Worm (Caenorhabditis elegans): ENCODE results near the gene tag-123.
A peak's percentile ranks its signal among the peaks of the same experiment; 100 is the strongest.

The tag-123 gene

ce11 chrX:8457314-8457713 lies 35.5 kb upstream of the tag-123 start, which contains the start of gene F16F9.3 (continued):
- TF ChIP-seq ceh-32 (tag; optimal IDR thresholded peaks at IDR 0.05; ENCODE audit: poor library complexity) (no peak), lin-13 (GFP tag; optimal IDR thresholded peaks at IDR 0.05) (no peak), skn-1 (tag; optimal IDR thresholded peaks at IDR 0.05) (no peak), F26F4.8 (GFP tag; conservative IDR thresholded peaks at IDR 0.05) (no peak)

DNA sequence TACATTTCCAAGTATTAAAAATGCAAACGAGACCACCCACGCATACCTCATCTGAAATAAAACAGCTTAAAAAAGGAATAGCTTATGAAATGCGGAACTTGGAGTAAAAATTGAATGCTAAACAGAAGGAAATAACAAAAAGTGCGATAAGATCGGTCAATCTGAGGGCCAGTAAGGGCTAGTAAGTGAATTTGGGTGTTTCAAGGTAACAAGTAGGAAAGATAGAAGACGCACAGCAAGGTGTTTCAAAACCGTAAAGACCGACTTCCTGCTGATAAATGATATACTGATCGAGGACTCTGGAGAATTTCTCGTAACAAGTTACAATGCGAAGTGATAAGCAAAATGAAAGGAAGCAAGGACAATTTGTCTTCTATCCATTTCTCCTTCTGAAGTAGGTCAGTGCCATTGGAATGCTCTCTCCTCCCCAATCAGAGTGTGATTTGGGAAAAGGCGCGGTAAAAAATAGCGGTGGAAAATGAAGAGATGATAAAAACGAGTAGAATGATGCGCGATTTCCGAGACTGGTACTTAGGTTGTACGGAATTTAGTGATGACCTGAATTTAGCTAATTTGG lies 33.8 kb upstream of the tag-123 start, which contains the start of gene dpy-6:
Gene dpy-6, minus strand, starts transcription at position 51 of the 577 bp plus-strand sequence.
- peak; percentile 8 for TF ChIP-seq nhr-28 (tag; optimal IDR thresholded peaks at IDR 0.05)
- TF ChIP-seq fkh-10 (GFP tag; optimal IDR thresholded peaks at IDR 0.05): no peak
- TF ChIP-seq ceh-62 (tag; optimal IDR thresholded peaks at IDR 0.05): no peak
- TF ChIP-seq Y48G9A.11 (GFP tag; IDR thresholded peaks at IDR 0.05): no peak
- no peak for TF ChIP-seq nhr-48 (tag; optimal IDR thresholded peaks at IDR 0.05)
- peak in 1 of 2 experiments; percentile 29 for TF ChIP-seq unc-62 (GFP tag; optimal IDR thresholded peaks at IDR 0.05 in 1 of 2)
- TF ChIP-seq unc-62 (tag; optimal IDR thresholded peaks at IDR 0.05): no peak
- TF ChIP-seq zfp-3 (GFP tag; conservative IDR thresholded peaks at IDR 0.05): no peak
- no peak for TF ChIP-seq R02D3.7 (tag; optimal IDR thresholded peaks at IDR 0.05)
- TF ChIP-seq daf-19 (GFP tag; conservative IDR thresholded peaks at IDR 0.05): no peak

- TF ChIP-seq ZK546.5 (tag; optimal IDR thresholded peaks at IDR 0.05) (no peak), pha-4 (GFP tag; IDR thresholded peaks at IDR 0.05) (no peak), pha-4 (tag; optimal IDR thresholded peaks at IDR 0.05) (no peak), vab-7 (GFP tag; IDR thresholded peaks at IDR 0.05) (no peak), nhr-11 (tag; optimal IDR thresholded peaks at IDR 0.05) (no peak), unc-62 (GFP tag; optimal IDR thresholded peaks at IDR 0.05 in 1 of 2) (peak in 1 of 2 experiments; percentile 57), unc-62 (tag; optimal IDR thresholded peaks at IDR 0.05) (no peak), lin-39 (tag; optimal IDR thresholded peaks at IDR 0.05) (no peak), F44E2.7 (GFP tag; IDR thresholded peaks at IDR 0.05) (no peak), tag-97 (GFP tag; IDR thresholded peaks at IDR 0.05) (no peak)
Measured at ce11 chrX:8446108-8446507, 24.3 kb upstream of the tag-123 start, which contains the start of gene F16F9.1. Gene F16F9.1, plus strand, starts transcription at chrX:8446408.

DNA sequence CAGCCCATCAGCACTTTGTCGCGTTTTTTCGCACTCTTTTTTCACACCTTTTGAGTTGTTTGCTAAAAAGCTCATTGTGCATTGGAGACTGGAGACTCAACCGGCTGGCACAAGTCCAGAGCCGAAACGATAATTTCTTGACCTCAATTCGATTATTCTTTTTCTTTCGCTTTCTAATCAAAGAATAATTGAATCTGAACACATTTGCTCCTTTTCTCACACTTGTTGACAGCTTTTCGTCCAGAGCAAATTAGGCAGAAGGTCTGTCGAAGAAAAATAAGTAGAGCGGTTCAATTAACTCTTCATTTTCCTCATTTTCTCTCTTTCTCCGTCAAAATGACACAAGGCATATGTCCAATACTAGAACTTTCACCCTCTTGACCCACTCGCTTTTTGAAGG lies 23.1 kb upstream of the tag-123 start:
- TF ChIP-seq nhr-41 (GFP tag; IDR thresholded peaks at IDR 0.05) (no peak), unc-62 (GFP tag; optimal IDR thresholded peaks at IDR 0.05 in 1 of 2) (peak in 1 of 2 experiments; percentile 63), unc-62 (tag; optimal IDR thresholded peaks at IDR 0.05) (no peak)

- TF ChIP-seq nhr-28 (tag; optimal IDR thresholded peaks at IDR 0.05): peak; percentile 47
- no peak for TF ChIP-seq snpc-1.2 (GFP tag; IDR thresholded peaks at IDR 0.05)
- peak; percentile 45 for TF ChIP-seq nhr-48 (tag; optimal IDR thresholded peaks at IDR 0.05)
- no peak for TF ChIP-seq mdt-29 (GFP tag; IDR thresholded peaks at IDR 0.05)
- peak in 1 of 2 experiments; percentile 69 for TF ChIP-seq daf-16 (GFP tag; optimal IDR thresholded peaks at IDR 0.05)
- peak; percentile 61 for TF ChIP-seq daf-16 (tag; optimal IDR thresholded peaks at IDR 0.05)
- peak; percentile 53 for TF ChIP-seq dve-1 (tag; optimal IDR thresholded peaks at IDR 0.05; ENCODE audit: insufficient read depth)
- no peak for TF ChIP-seq nhr-76 (tag; optimal IDR thresholded peaks at IDR 0.05)
- TF ChIP-seq mxl-3 (GFP tag; optimal IDR thresholded peaks at IDR 0.05): peak; percentile 14
- TF ChIP-seq dmd-6 (GFP tag; IDR thresholded peaks at IDR 0.05): peak; percentile 75
- TF ChIP-seq hlh-11 (tag; optimal IDR thresholded peaks at IDR 0.05): peak; percentile 75
- TF ChIP-seq fkh-10 (GFP tag; optimal IDR thresholded peaks at IDR 0.05): no peak
- TF ChIP-seq php-3 (GFP tag; IDR thresholded peaks at IDR 0.05): 0 out of 2 replicates have a peak, but pooled peaks have one; percentile 37
- peak; percentile 72 for TF ChIP-seq hlh-30 (tag; optimal IDR thresholded peaks at IDR 0.05; ENCODE audit: insufficient read depth)
- peak in 1 of 2 experiments; percentile 13 for TF ChIP-seq mdl-1 (tag; optimal IDR thresholded peaks at IDR 0.05)
- TF ChIP-seq mep-1 (tag; optimal IDR thresholded peaks at IDR 0.05): no peak
- no peak for TF ChIP-seq sdz-12 (GFP tag; optimal IDR thresholded peaks at IDR 0.05)
- 0 out of 2 replicates have a peak, but pooled peaks have one; percentile 40 for TF ChIP-seq tra-1 (GFP tag; IDR thresholded peaks at IDR 0.05)
- no peak for TF ChIP-seq T26A8.4 (GFP tag; IDR thresholded peaks at IDR 0.05)
- peak; percentile 23 for TF ChIP-seq aha-1 (tag)
Measured at ce11 chrX:8440001-8440735, 18.3 kb upstream of the tag-123 start.
